Fruit fly (Drosophila melanogaster): ENCODE data around the gene CG13795.
"Not testable (repeated sequence)": the region's sequence is repeated elsewhere in the genome, so short reads cannot be mapped to it uniquely, and the experiment has no call there.

Gene CG13795

DNA sequence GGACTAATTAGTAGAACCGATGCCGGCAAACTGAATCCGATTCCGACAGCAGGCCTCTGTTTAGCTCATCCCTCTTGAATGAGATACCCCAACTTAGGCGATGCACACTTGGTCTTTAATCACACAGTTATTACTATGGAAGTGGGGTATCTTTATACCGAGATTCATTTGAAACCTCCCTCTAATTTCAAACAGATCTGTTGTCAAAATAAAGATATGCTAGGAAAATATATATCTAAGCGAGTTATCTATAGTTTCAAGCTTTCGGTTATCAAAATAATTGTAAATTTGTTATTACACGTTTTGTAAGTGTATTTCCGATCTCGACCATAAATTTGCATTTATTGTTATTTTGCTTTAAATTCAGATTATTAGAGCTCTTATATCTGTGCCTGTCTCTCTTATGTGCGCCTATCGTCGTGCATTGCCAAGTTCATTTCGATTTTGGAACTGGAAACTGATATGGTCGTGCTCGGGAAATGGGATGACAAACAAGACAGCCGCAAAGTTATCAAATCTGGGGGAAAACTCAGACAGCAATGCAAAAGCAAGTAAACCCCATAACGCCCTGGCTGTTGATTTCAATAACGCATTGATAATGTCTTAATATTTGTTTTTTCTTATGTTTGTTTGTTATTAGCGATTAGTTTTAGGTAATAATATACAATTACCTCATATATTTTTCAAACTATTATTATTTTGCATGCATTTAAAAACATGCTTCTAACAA lies at the start of gene CG13795:
CG13795 (minus strand) TSS at position 31 of the 730 bp plus-strand sequence.
- no peak for TF ChIP-seq CTCF (optimal IDR thresholded peaks at IDR 0.05)
- no peak for TF ChIP-seq CG8478 (optimal IDR thresholded peaks at IDR 0.05)

DNA sequence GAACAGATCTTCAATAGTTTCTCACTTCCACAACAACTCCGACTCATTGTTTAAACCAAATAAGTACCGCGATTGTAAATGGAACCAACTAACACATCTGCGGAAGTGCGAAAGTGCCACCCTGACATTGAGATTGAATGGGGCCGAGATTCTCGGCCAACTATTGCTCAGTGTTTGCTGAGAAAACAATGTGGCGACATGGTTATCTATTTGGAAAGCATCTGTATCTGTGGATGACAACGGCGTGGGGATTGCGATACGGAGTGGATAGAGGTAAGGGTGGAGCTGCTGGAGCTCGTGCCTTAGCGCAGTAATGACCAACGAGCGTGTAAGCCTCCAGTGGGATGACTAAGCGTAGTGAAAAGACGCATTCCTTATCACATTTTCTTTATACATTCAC lies 49.2 kb upstream of the CG13795 start:
- TF ChIP-seq CTCF (optimal IDR thresholded peaks at IDR 0.05) (no peak), CG8478 (optimal IDR thresholded peaks at IDR 0.05) (no peak)

DNA sequence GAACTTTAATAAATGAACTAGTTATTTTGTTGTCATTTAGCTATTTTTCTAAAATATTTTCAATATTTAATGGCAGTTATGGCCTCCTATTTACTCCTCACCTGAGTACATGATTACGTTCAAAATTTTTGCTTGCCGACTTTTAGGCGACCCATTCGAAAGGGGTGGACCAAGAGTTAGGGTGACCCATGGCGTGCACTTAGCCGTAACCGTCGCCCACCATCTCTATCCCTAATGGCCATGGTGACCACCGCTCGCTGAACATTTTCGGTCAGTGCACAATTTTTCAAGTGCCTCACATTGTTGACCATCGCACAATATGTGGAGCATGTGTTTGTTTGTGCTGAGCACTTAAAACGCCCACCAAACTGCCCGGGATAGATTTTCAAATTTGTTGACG lies 45.8 kb upstream of the CG13795 start:
- no peak for TF ChIP-seq CTCF (optimal IDR thresholded peaks at IDR 0.05)
- no peak for TF ChIP-seq CG8478 (optimal IDR thresholded peaks at IDR 0.05)

DNA sequence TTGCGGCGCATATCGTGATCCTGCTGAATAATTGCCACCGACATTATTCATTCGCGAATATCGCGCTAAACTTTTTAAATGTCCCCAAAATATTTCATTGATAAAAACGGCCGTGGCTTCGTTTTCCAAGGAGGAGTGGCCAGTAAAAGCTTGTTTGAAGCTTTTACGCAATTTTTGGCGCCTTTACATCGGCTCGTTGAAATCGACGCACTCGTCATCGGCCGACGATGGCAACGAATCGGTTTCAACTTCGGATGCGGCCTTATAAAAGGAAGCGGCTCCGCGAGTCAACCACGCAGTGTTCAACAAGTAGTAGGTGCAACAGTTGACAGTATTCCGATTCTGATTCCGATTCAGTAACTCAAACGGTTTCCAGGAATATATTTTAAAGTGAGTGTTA lies 41.2 kb upstream of the CG13795 start, which contains the start of gene CG7191:
CG7191 (plus strand) TSS at position 301 of the 400 bp plus-strand sequence.
- TF ChIP-seq CTCF (optimal IDR thresholded peaks at IDR 0.05) (no peak), CG8478 (optimal IDR thresholded peaks at IDR 0.05) (no peak)

DNA sequence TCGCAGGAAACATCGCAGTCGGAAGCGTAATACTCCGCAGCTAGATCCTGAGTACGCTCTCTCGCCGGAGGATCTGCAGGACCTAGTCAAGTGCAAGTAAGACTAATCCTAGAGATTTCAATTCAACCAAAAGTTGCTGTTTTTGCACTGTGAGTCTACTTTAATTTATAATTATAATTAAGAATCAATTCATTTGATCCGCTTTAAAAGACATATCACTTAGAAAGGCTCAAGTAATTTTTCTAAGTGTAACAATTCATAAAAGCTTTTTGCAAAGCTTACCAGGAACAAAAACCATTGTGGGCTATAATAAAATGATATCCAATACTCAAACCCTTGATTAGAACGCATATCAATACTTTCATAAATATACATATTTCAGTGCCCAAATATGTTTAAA lies 30.7 kb upstream of the CG13795 start:
- TF ChIP-seq CG8478 (optimal IDR thresholded peaks at IDR 0.05) (no peak), CTCF (optimal IDR thresholded peaks at IDR 0.05) (no peak)

DNA sequence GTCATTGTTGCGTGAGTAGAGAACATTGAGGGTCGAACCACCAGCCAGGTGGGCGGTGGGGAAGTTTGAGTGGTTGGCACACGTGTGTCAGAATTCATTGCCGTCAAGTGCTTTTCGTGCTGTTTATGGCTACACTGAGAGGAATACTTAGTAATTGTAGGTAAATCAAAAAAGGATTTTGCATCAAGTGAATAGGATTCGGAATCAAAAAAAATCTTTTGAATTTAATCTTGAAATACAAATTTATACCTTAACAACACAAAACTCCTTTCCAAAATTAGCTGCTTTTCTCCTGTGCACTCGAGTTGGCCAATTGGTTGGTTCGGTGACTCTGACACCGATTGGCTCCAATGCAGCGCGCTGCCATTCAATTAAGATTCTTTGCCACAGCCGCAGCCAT lies 28.4 kb upstream of the CG13795 start:
- TF ChIP-seq CTCF (optimal IDR thresholded peaks at IDR 0.05) (no peak), CG8478 (optimal IDR thresholded peaks at IDR 0.05) (no peak)

DNA sequence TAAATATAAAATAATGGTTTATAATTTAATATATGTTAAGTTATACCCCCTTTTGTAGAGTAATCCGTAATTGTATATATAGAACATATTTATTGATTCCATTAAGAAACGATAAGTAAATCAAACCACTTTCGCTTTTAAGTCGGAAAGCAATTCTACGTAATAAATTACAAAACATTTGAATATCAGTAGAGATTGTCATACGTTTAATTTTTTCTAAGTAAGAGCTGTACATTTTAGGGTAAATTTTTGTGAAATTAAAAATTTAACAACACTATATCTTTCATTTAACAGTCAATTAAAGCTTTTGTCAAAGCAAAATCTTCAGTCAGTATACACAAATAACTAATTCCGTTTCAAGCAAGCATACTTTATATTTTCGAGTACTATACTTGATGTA lies 27.8 kb upstream of the CG13795 start, which contains the start of gene CG46025:
CG46025 (plus strand) TSS at position 301 of the 400 bp plus-strand sequence.
- TF ChIP-seq CTCF (optimal IDR thresholded peaks at IDR 0.05) = no peak
- TF ChIP-seq CG8478 (optimal IDR thresholded peaks at IDR 0.05) = no peak

DNA sequence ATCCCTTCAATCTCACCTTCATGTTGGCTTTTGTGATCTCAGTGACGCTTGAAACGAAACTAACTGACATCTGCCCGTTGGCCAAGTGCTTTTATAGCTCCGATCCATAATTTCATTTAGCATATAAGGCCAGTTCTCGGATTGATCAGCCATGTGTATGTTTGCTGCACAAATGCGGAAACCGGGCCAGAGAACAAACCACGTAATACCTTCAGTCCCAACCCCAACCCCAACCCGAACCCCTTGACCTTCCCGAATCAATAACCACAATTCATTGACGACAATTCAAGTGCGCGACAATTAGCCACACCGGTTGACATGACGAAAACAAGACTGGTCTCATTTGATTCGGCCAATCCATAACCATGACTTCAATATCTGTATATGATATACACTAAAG lies 27.0 kb upstream of the CG13795 start, which contains the start of gene CG7203:
CG7203 (minus strand) TSS at position 101 of the 400 bp plus-strand sequence.
- TF ChIP-seq CTCF (optimal IDR thresholded peaks at IDR 0.05) (no peak), CG8478 (optimal IDR thresholded peaks at IDR 0.05) (no peak)

DNA sequence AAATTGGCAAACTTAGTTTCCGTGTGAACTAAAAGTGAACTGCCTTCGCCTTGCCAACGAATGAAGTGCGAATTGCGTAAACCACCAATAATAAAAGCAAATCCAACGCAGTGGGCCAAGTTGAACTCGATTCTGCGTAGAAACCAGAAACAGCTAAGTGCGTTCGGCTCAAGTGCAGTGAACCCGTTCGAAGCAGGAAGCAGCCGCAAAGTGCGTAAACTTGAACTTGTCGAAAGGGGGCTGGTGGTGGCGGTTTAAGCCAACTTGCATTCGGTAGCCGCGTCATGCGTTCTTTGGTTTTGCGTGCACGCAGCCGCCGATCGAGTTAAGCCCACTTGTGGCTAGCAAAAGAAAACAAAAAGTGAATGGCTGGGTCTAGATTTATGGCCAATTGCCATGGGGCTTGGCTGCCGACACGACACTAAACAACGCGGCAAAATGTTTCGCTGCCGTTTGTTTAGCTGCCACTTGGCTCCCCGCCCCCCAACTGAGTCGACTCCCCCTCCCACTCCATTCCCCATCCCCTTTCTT lies 24.6 kb upstream of the CG13795 start:
- no peak for TF ChIP-seq CG8478 (optimal IDR thresholded peaks at IDR 0.05)
- no peak for TF ChIP-seq CTCF (optimal IDR thresholded peaks at IDR 0.05)

DNA sequence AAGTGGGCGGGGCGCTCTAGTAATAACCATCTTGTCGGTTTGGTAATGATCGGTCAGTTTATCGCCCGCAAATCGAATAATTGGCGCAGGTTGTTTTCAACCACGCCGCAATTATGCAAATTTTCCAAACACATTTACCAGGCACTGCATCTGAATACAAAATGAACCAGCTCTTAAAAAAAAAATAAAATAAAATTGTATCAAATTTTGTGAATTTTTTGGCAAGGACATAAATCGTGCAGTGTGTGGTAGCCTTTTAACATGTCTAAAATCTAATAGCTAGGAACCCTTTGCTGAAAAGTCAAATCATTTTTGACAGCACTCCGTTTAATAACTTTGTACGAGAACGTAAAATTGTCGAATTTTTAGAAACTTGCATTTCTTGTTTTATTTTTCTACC lies 20.9 kb upstream of the CG13795 start, which contains the start of gene ATPsynGL:
ATPsynGL (plus strand) TSS at position 301 of the 400 bp plus-strand sequence.
- TF ChIP-seq CTCF (optimal IDR thresholded peaks at IDR 0.05) (no peak), CG8478 (optimal IDR thresholded peaks at IDR 0.05) (no peak)

DNA sequence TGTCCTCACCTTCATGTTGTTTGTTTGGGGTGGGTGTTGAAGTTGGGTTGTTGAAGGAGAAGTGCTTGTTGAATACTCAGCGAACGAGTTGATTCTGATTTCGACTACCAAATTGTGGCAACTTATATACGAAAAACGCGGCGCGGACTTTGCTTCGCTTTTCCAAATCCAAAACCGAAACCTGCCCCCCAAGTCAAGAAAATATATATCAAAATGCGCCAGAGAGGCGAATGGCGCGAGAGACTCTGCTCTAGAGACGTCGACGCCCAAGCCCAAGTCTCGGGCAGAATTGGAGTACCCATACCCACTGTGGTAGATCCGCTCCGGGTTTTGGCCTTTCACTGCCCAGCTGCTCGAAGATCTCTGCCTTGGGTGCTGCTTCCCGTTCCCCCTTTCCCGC lies 18.6 kb upstream of the CG13795 start, which contains the start of gene CG7214:
CG7214 (minus strand) TSS at position 101 of the 400 bp plus-strand sequence.
- no peak for TF ChIP-seq CTCF (optimal IDR thresholded peaks at IDR 0.05)

DNA sequence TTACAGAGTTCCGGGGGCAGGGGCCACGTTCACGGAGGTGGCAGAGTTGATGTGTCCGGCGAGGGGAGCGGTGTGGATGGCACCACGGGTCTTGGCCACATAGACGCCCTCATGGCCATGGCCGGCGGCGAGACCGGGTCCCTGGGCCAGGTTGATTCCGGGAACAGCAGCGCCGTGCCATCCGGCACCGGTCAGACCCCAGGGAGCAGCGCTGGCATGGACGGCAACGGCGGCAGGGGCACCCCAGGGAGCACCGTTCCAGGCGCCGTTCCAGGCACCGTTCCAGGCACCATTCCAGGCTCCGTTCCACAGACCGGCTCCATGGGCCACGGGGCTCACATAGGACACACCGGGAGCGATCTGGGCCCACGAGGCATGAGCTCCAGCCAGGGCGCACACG lies 18.1 kb upstream of the CG13795 start:
- TF ChIP-seq CTCF (optimal IDR thresholded peaks at IDR 0.05) = no peak

DNA sequence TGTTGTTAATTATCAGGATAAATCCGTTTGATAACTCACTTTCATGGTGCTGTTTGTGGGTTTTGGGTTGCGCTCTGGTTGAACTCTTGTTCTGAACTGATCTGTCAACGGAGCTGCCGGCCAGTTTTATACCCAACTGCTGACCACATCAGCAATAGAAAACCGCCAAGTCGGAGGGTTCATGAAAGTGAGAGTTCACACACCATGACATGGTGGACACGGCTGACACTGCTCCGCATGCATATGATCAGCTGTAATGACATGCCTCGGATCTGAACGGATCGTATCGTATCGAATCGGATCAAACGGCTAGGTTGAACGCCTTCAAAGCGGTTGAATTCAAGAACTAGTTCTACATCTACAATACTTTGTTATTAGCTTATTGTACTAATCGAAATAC lies 15.3 kb upstream of the CG13795 start, which contains the start of gene Acp1:
Acp1 (minus strand) TSS at position 101 of the 400 bp plus-strand sequence.
- TF ChIP-seq CTCF (optimal IDR thresholded peaks at IDR 0.05) (no peak), CG8478 (optimal IDR thresholded peaks at IDR 0.05) (no peak)

DNA sequence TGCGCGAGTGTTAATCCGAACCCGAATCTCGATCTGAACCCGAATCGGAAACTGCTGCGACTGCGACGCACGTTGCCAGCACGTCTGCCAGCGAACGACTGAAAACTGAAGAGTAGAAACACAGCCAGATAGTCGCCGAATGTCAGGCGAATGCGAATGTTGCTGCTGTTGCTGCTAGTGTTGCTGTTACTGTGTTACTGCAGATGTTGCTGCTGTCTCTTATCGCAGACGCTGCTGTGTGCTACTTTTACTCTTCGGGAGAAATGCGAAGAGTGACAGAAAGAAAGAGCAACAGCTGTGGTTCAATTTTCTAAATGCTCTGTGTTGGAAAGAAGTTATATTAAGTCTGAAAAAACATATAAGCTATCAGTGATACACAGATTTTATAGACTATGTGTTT lies 12.6 kb upstream of the CG13795 start, which contains the start of gene CG31904:
CG31904 (minus strand) TSS at position 101 of the 400 bp plus-strand sequence.
- TF ChIP-seq CG8478, CTCF (optimal IDR thresholded peaks at IDR 0.05): not testable (repeated sequence)

DNA sequence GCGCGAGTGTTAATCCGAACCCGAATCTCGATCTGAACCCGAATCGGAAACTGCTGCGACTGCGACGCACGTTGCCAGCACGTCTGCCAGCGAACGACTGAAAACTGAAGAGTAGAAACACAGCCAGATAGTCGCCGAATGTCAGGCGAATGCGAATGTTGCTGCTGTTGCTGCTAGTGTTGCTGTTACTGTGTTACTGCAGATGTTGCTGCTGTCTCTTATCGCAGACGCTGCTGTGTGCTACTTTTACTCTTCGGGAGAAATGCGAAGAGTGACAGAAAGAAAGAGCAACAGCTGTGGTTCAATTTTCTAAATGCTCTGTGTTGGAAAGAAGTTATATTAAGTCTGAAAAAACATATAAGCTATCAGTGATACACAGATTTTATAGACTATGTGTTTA lies 6.5 kb upstream of the CG13795 start, which contains the start of gene CG13796:
CG13796 (minus strand) TSS at position 101 of the 400 bp plus-strand sequence.
- TF ChIP-seq CTCF, CG8478 (optimal IDR thresholded peaks at IDR 0.05): not testable (repeated sequence)

DNA sequence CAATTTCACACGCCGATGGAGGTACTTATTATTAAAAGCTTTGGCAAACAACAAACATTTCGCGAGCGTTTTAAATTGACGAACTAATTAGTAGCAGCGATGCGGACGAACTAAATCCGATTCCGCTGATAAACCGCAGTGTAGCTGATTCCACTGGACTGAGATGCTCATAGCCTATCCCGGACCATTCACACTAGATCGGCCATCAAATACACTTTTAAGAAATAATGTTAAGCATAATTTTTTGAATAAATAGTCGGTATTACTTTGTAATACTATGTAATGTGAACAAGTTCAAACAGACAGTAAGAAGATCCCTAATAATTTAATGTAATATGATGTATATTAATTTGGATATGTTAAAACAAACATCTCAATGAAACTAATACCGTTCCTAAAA lies 3.4 kb downstream of the CG13795 start, which contains the start of gene CG13794:
CG13794 (minus strand) TSS at position 101 of the 400 bp plus-strand sequence.
- no peak for TF ChIP-seq CTCF (optimal IDR thresholded peaks at IDR 0.05)
- no peak for TF ChIP-seq CG8478 (optimal IDR thresholded peaks at IDR 0.05)
